Fruit fly (Drosophila melanogaster) whole organism, embryonic: ENCODE measurements around the gene Gsc.
A peak's percentile ranks its signal among the peaks of the same experiment; 100 is the strongest.

Experiments
- B-H2 ChIP-seq: fragments of 200-800 bp; sonication (Bioruptor generic); optimal IDR thresholded peaks from 2 replicates; lab custom pipeline; 2018; ENCODE audit warnings: missing biosample characterization, mild to moderate bottlenecking, missing genetic modification characterization
- Blimp-1 ChIP-seq: fragments of 200-800 bp; sonication (Bioruptor generic); optimal IDR thresholded peaks from 3 replicates; lab custom pipeline; 2018; ENCODE audit warnings: missing biosample characterization, missing genetic modification characterization, mild to moderate bottlenecking, moderate library complexity, missing genetic modification reagents
- CG12391 ChIP-seq: fragments of 200-800 bp; sonication (Bioruptor generic); optimal IDR thresholded peaks from 3 replicates; lab custom pipeline; 2018; ENCODE audit warnings: missing biosample characterization, mild to moderate bottlenecking, missing genetic modification characterization, moderate library complexity
- CG12659 ChIP-seq: fragments of 200-800 bp; sonication (Bioruptor generic); optimal IDR thresholded peaks from 3 replicates; lab custom pipeline; 2017; ENCODE audit warnings: mild to moderate bottlenecking, missing biosample characterization, missing genetic modification reagents, missing genetic modification characterization
- CG13287 ChIP-seq: fragments of 200-800 bp; sonication (Bioruptor generic); IDR thresholded peaks from 2 replicates; pipeline ENCODE4 v1.3.6; 2022; ENCODE audit warnings: missing biosample characterization, missing genetic modification characterization; ENCODE audit not compliant: partially characterized antibody
- CG14050 ChIP-seq: fragments of 200-800 bp; sonication (Bioruptor generic); IDR thresholded peaks from 3 replicates; pipeline ENCODE4 v1.3.6; 2022; ENCODE audit warnings: missing biosample characterization, missing genetic modification characterization
- CG14860 ChIP-seq: fragments of 200-800 bp; sonication (Bioruptor generic); IDR thresholded peaks from 3 replicates; pipeline ENCODE4 v1.3.6; 2022; ENCODE audit warnings: missing biosample characterization, missing genetic modification characterization; ENCODE audit not compliant: partially characterized antibody
- CG15479 ChIP-seq: fragments of 200-800 bp; sonication (Bioruptor generic); optimal IDR thresholded peaks from 3 replicates; lab custom pipeline; 2019; ENCODE audit warnings: missing biosample characterization, mild to moderate bottlenecking, missing genetic modification characterization, moderate library complexity
- CG15514 ChIP-seq: fragments of 200-800 bp; sonication (Bioruptor generic); optimal IDR thresholded peaks from 3 replicates; lab custom pipeline; 2017; ENCODE audit warnings: missing biosample characterization, missing genetic modification characterization, mild to moderate bottlenecking, moderate library complexity, missing genetic modification reagents
- CG18262 ChIP-seq: fragments of 200-800 bp; optimal IDR thresholded peaks from 3 replicates; lab custom pipeline; 2019; ENCODE audit warnings: missing biosample characterization, mild to moderate bottlenecking, missing genetic modification characterization, moderate library complexity
- CG2129 ChIP-seq: fragments of 200-800 bp; sonication (Bioruptor generic); IDR thresholded peaks from 2 replicates; pipeline ENCODE4 v1.3.6; 2022; ENCODE audit warnings: missing biosample characterization, missing genetic modification characterization; ENCODE audit not compliant: partially characterized antibody
- CG2199 ChIP-seq: fragments of 200-800 bp; sonication (Bioruptor generic); IDR thresholded peaks from 3 replicates; pipeline ENCODE4 v1.3.6; 2022; ENCODE audit warnings: missing biosample characterization, missing genetic modification characterization
- CG32772 ChIP-seq: fragments of 200-800 bp; sonication (Bioruptor generic); IDR thresholded peaks from 2 replicates; pipeline ENCODE4 v1.3.6; 2022; ENCODE audit warnings: missing biosample characterization, missing genetic modification characterization
- CG5180 ChIP-seq: fragments of 200-800 bp; sonication (Bioruptor generic); optimal IDR thresholded peaks from 3 replicates; lab custom pipeline; 2017; ENCODE audit warnings: missing biosample characterization, missing genetic modification characterization, mild to moderate bottlenecking, moderate library complexity, missing genetic modification reagents
- CG5245 ChIP-seq: fragments of 200-800 bp; sonication (Bioruptor generic); optimal IDR thresholded peaks from 3 replicates; lab custom pipeline; 2016; ENCODE audit warnings: missing biosample characterization, missing genetic modification characterization
- CG6272 ChIP-seq: fragments of 200-800 bp; sonication (Bioruptor generic); IDR thresholded peaks from 2 replicates; pipeline ENCODE4 v1.3.6; 2022; ENCODE audit warnings: missing biosample characterization, missing genetic modification characterization
- CG6813 ChIP-seq: fragments of 200-800 bp; sonication (Bioruptor generic); optimal IDR thresholded peaks from 2 replicates; lab custom pipeline; 2017; ENCODE audit warnings: missing biosample characterization, missing genetic modification characterization, mild to moderate bottlenecking, moderate library complexity, missing genetic modification reagents
- CG7928 ChIP-seq: fragments of 200-800 bp; sonication (Bioruptor generic); optimal IDR thresholded peaks from 2 replicates; lab custom pipeline; 2017; ENCODE audit warnings: missing biosample characterization, mild to moderate bottlenecking, missing genetic modification characterization
- CG9876 ChIP-seq: fragments of 200-800 bp; sonication (Bioruptor generic); optimal IDR thresholded peaks from 2 replicates; lab custom pipeline; 2016; ENCODE audit warnings: missing biosample characterization, missing genetic modification characterization
- CHES-1-like ChIP-seq: fragments of 200-800 bp; sonication (Bioruptor generic); optimal IDR thresholded peaks from 2 replicates; lab custom pipeline; 2016; ENCODE audit warnings: missing biosample characterization, missing genetic modification characterization
- Doc2 ChIP-seq: fragments of 200-800 bp; sonication (Bioruptor generic); IDR thresholded peaks from 2 replicates; pipeline ENCODE4 v1.3.6; 2022; ENCODE audit warnings: missing biosample characterization, missing genetic modification characterization
- Gug ChIP-seq: fragments of 200-800 bp; sonication (Bioruptor generic); IDR thresholded peaks from 4 replicates; pipeline ENCODE4 v1.3.6; 2022; ENCODE audit warnings: missing biosample characterization, missing genetic modification characterization
- MESR4 ChIP-seq: fragments of 200-800 bp; sonication (Bioruptor generic); optimal IDR thresholded peaks from 2 replicates; lab custom pipeline; 2018; ENCODE audit warnings: missing biosample characterization, mild to moderate bottlenecking, missing genetic modification characterization, moderate library complexity
- NFAT ChIP-seq: fragments of 200-800 bp; sonication (Bioruptor generic); IDR thresholded peaks from 2 replicates; pipeline ENCODE4 v1.3.6; 2022; ENCODE audit warnings: missing biosample characterization, missing genetic modification characterization
- Opbp ChIP-seq: fragments of 200-800 bp; sonication (Bioruptor generic); IDR thresholded peaks from 3 replicates; pipeline ENCODE4 v1.3.6; 2022; ENCODE audit warnings: missing biosample characterization, missing genetic modification characterization; ENCODE audit not compliant: partially characterized antibody
- PHDP ChIP-seq: fragments of 200-800 bp; sonication (Bioruptor generic); optimal IDR thresholded peaks from 3 replicates; lab custom pipeline; 2018; ENCODE audit warnings: missing biosample characterization, mild to moderate bottlenecking, missing genetic modification characterization, moderate library complexity
- Sox100B ChIP-seq: fragments of 200-800 bp; sonication (Bioruptor generic); optimal IDR thresholded peaks from 3 replicates; lab custom pipeline; 2018; ENCODE audit warnings: missing biosample characterization, mild to moderate bottlenecking, missing genetic modification characterization
- Sry-β ChIP-seq: fragments of 200-800 bp; sonication (Bioruptor generic); optimal IDR thresholded peaks from 2 replicates; lab custom pipeline; 2018; ENCODE audit warnings: missing biosample characterization, mild to moderate bottlenecking, missing genetic modification characterization, moderate library complexity
- Sry-δ ChIP-seq: fragments of 200-800 bp; sonication (Bioruptor generic); optimal IDR thresholded peaks from 2 replicates; lab custom pipeline; 2016; ENCODE audit warnings: missing biosample characterization, missing genetic modification characterization
- Taf1 ChIP-seq: fragments of 200-800 bp; sonication (Bioruptor generic); IDR thresholded peaks from 2 replicates; pipeline ENCODE4 v1.3.6; 2022; ENCODE audit warnings: missing biosample characterization, missing genetic modification characterization
- amos ChIP-seq: fragments of 200-800 bp; sonication (Bioruptor generic); IDR thresholded peaks from 2 replicates; pipeline ENCODE4 v1.3.6; 2022; ENCODE audit warnings: missing biosample characterization, missing genetic modification characterization; ENCODE audit not compliant: partially characterized antibody
- ato ChIP-seq: fragments of 200-800 bp; sonication (Bioruptor generic); IDR thresholded peaks from 2 replicates; pipeline ENCODE4 v1.3.6; 2022; ENCODE audit warnings: missing biosample characterization, missing genetic modification characterization; ENCODE audit not compliant: partially characterized antibody
- br ChIP-seq: fragments of >200 bp; optimal IDR thresholded peaks from 2 replicates; lab custom pipeline; 2017
- chn ChIP-seq: fragments of 200-800 bp; sonication (Bioruptor generic); optimal IDR thresholded peaks from 2 replicates; lab custom pipeline; 2016; ENCODE audit warnings: missing biosample characterization, missing genetic modification characterization
- dm ChIP-seq: fragments of 200-800 bp; sonication (Bioruptor generic); optimal IDR thresholded peaks from 3 replicates; lab custom pipeline; 2016; ENCODE audit warnings: missing biosample characterization, missing genetic modification characterization
- fd96Cb ChIP-seq: fragments of 200-800 bp; sonication (Bioruptor generic); optimal IDR thresholded peaks from 2 replicates; lab custom pipeline; 2018; ENCODE audit warnings: missing biosample characterization, mild to moderate bottlenecking, missing genetic modification characterization, moderate library complexity
- ind ChIP-seq: fragments of 200-800 bp; sonication (Bioruptor generic); optimal IDR thresholded peaks from 3 replicates; lab custom pipeline; 2016; ENCODE audit warnings: missing biosample characterization, missing genetic modification characterization
- lilli ChIP-seq: fragments of 200-800 bp; sonication (Bioruptor generic); optimal IDR thresholded peaks from 3 replicates; lab custom pipeline; 2016; ENCODE audit warnings: missing biosample characterization, missing genetic modification characterization
- nmo ChIP-seq: fragments of 200-800 bp; sonication (Bioruptor generic); optimal IDR thresholded peaks from 2 replicates; lab custom pipeline; 2018; ENCODE audit warnings: missing biosample characterization, mild to moderate bottlenecking, missing genetic modification characterization, moderate library complexity
- prd ChIP-seq, 3 experiments: fragments of >200 bp in 2 of 3; fragments of 200-800 bp in 1 of 3; sonication (Bioruptor generic) in 1 of 3; optimal IDR thresholded peaks in 2 of 3; IDR thresholded peaks in 1 of 3; 2 replicates in 2 of 3; 3 replicates in 1 of 3; pipeline versions ENCODE4 v1.3.6 to Lab custom; 2017 to 2022; ENCODE audit warnings: missing biosample characterization in 1 of 3, missing genetic modification characterization in 1 of 3
- run ChIP-seq: fragments of 200-800 bp; sonication (Bioruptor generic); optimal IDR thresholded peaks from 3 replicates; lab custom pipeline; 2018; ENCODE audit warnings: missing biosample characterization, mild to moderate bottlenecking, missing genetic modification characterization
- slou ChIP-seq: fragments of 200-800 bp; sonication (Bioruptor generic); optimal IDR thresholded peaks from 3 replicates; lab custom pipeline; 2016; ENCODE audit warnings: missing biosample characterization, missing genetic modification characterization
- stwl ChIP-seq: fragments of 200-800 bp; sonication (Bioruptor generic); optimal IDR thresholded peaks from 3 replicates; lab custom pipeline; 2018; ENCODE audit warnings: missing biosample characterization, mild to moderate bottlenecking, missing genetic modification characterization, moderate library complexity
- tio ChIP-seq: fragments of 200-800 bp; sonication (Bioruptor generic); optimal IDR thresholded peaks from 2 replicates; lab custom pipeline; 2017; ENCODE audit warnings: missing biosample characterization, missing genetic modification characterization, inconsistent platforms
- tup ChIP-seq: fragments of 200-800 bp; sonication (Bioruptor generic); optimal IDR thresholded peaks from 2 replicates; lab custom pipeline; 2016; ENCODE audit warnings: missing biosample characterization, mild to moderate bottlenecking, missing genetic modification characterization, moderate library complexity
- zen2 ChIP-seq: fragments of 200-800 bp; sonication (Bioruptor generic); IDR thresholded peaks from 3 replicates; pipeline ENCODE4 v1.3.6; 2022; ENCODE audit warnings: missing biosample characterization, missing genetic modification characterization; ENCODE audit not compliant: partially characterized antibody
- zfh2 ChIP-seq: fragments of 200-800 bp; sonication (Bioruptor generic); optimal IDR thresholded peaks from 2 replicates; lab custom pipeline; 2016; ENCODE audit warnings: missing biosample characterization, missing genetic modification characterization

Gsc gene

DNA sequence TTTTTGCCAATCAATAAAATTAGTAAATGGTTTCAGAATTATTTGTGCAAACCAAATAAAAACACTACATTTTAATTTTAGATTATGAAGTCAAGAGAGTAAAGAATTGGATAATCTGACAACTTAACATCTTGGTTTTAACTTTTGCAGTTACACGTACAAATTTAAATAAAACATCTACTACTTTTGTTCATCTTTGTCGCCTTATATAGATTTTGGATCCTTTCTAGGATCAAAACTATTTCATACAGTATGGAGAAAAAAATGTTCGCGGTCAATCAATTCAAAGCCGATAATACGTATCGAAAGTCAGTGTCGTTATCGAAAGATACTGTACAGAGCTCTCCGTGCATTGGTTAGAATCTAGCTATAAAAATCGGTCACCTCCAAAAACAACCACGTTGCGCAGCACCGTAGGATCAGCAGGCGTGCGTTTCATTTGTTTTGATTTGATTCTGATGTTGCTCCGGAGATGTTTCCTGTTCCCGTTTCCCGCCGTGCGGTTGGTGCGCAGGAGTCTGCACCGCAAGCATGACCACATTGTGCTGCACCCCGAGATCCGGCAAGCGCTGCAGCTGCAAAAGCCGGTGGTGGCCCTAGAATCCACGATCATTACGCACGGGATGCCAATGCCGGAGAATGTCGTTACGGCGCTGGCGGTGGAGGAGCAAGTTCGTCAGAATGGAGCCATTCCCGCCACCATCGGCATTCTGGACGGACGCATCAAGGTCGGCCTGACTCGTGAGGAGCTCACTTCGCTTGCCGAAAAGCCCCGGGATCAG lies 30.5 kb downstream of the Gsc start, which contains the start of the genes uncNacbeta and CG2794 (continued):
- TF ChIP-seq nmo (peak; percentile 26), PHDP (tag; lab: Kevin White, UChicago) (no peak), CG5245 (GFP tag; lab: Kevin White, UChicago) (no peak), CG15479 (GFP tag; lab: Kevin White, UChicago) (peak; percentile 32), Sox100B (no peak), ind (GFP tag; lab: Kevin White, UChicago) (no peak), stwl (tag; lab: Kevin White, UChicago) (peak; percentile 21), CG15514 (GFP tag; lab: Kevin White, UChicago) (peak; percentile 74), tup (GFP tag; lab: Kevin White, UChicago) (no peak), dm (GFP tag; lab: Kevin White, UChicago) (peak; percentile 77), CG5180 (GFP tag; lab: Kevin White, UChicago) (peak; percentile 12), CG9876 (GFP tag; lab: Kevin White, UChicago) (no peak), slou (no peak), Doc2 (GFP tag; lab: Robert Waterston, UW) (no peak), CG6272 (0 out of 2 replicates have a peak, but pooled peaks have one; percentile 22), Sry-β (peak; percentile 99), run (tag; lab: Kevin White, UChicago) (no peak), Gug (GFP tag; lab: Robert Waterston, UW) (peak; percentile 24; the same call in 1 of the 4 replicates), chn (GFP tag; lab: Kevin White, UChicago) (no peak), CG12659 (GFP tag; lab: Kevin White, UChicago) (no peak), Sry-δ (GFP tag; lab: Kevin White, UChicago) (peak; percentile 78), B-H2 (GFP tag; lab: Kevin White, UChicago) (no peak), CG13287 (peak; percentile 82), CG2129 (peak; percentile 26; the same call in 1 of the 2 replicates), br (lab: Kevin White, UChicago) (no peak), CG32772 (GFP tag; lab: Robert Waterston, UW) (no peak), Opbp (GFP tag; lab: Robert Waterston, UW) (peak; percentile 73), CG14050 (no peak), Taf1 (GFP tag; lab: Robert Waterston, UW) (0 out of 2 replicates have a peak, but pooled peaks have one; percentile 16), fd96Cb (tag; lab: Kevin White, UChicago) (no peak), NFAT (GFP tag; lab: Robert Waterston, UW) (0 out of 2 replicates have a peak, but pooled peaks have one; percentile 42), CG7928 (GFP tag; lab: Kevin White, UChicago) (peak; percentile 64), tio (GFP tag; lab: Kevin White, UChicago) (no peak), MESR4 (GFP tag; lab: Kevin White, UChicago) (peak; percentile 59), CG12391 (tag; lab: Kevin White, UChicago) (peak; percentile 8), zfh2 (GFP tag; lab: Kevin White, UChicago) (peak; percentile 26), amos (GFP tag; lab: Robert Waterston, UW) (peak; percentile 74), ato (peak; percentile 85), CHES-1-like (GFP tag; lab: Kevin White, UChicago) (peak; percentile 27), prd (optimal IDR thresholded peaks at IDR 0.05; lab: Kevin White, UChicago) (no peak), prd (GFP tag; IDR thresholded peaks at IDR 0.05; lab: Robert Waterston, UW) (0 out of 3 replicates have a peak, but pooled peaks have one; percentile 18), lilli (GFP tag; lab: Kevin White, UChicago) (peak; percentile 47), CG6813 (GFP tag; lab: Kevin White, UChicago) (no peak), zen2 (GFP tag; lab: Robert Waterston, UW) (peak; percentile 54; the same call in 2 of the 3 replicates), CG2199 (GFP tag; lab: Robert Waterston, UW) (no peak), Blimp-1 (GFP tag; lab: Kevin White, UChicago) (no peak), CG18262 (tag; lab: Kevin White, UChicago) (no peak), CG14860 (GFP tag; lab: Robert Waterston, UW) (peak; percentile 66)
